Worm (Caenorhabditis elegans): ENCODE measurements around the gene M04B2.7.

The M04B2.7 gene

DNA sequence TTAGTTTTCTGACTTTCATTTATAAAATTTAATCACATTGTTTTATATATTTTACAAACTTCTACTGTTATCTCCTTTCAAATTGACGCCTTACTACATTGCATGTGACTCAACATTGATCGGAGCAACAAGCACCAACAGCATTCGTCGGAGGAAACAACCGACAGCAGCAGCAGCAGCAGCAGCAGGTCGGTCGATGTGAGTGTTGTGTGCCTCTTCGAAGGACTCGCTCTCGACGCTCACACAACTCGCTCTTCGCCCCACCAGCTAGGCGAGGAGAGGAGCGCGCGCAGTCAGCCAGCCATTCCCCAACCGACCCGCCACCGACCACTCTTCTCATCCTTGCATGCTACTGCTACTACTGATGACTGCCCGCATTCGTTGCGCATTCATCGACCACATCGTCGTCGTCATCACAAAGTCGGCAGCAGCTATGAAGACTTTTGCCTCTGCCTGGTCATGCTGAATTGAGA lies 35.4 kb upstream of the M04B2.7 start, which contains the start of gene F12F6.1:
Gene F12F6.1 (plus strand): TSS at position 51 of the 473 bp plus-strand sequence.
- TF ChIP-seq mep-1 (tag; optimal IDR thresholded peaks at IDR 0.05) (peak; percentile 38), unc-130 (GFP tag; optimal IDR thresholded peaks at IDR 0.05) (no peak), ceh-82 (tag; optimal IDR thresholded peaks at IDR 0.05) (no peak), rbr-2 (tag; optimal IDR thresholded peaks at IDR 0.05) (no peak), nhr-42 (GFP tag; IDR thresholded peaks at IDR 0.05) (no peak), nhr-48 (tag; optimal IDR thresholded peaks at IDR 0.05) (no peak), lin-29 (GFP tag; IDR thresholded peaks at IDR 0.05) (no peak), F26F4.8 (GFP tag; conservative IDR thresholded peaks at IDR 0.05) (no peak), ceh-32 (tag; optimal IDR thresholded peaks at IDR 0.05; ENCODE audit: poor library complexity) (no peak), spr-1 (tag; optimal IDR thresholded peaks at IDR 0.05) (no peak), daf-16 (GFP tag; optimal IDR thresholded peaks at IDR 0.05) (no peak), daf-16 (tag; optimal IDR thresholded peaks at IDR 0.05) (peak; percentile 45), cey-2 (tag; optimal IDR thresholded peaks at IDR 0.05; ENCODE audit: borderline replicate concordance, insufficient read depth) (no peak), hif-1 (tag; optimal IDR thresholded peaks at IDR 0.05) (no peak), arid-1 (GFP tag; conservative IDR thresholded peaks at IDR 0.05) (no peak), hmg-1.1 (GFP tag; IDR thresholded peaks at IDR 0.05) (peak; percentile 27; the same call in 1 of the 2 replicates), F44E2.7 (GFP tag; IDR thresholded peaks at IDR 0.05) (no peak), nhr-41 (GFP tag; IDR thresholded peaks at IDR 0.05) (no peak), snpc-4 (tag; optimal IDR thresholded peaks at IDR 0.05) (no peak), zfp-2 (tag; optimal IDR thresholded peaks at IDR 0.05) (no peak), nhr-6 (tag; optimal IDR thresholded peaks at IDR 0.05) (peak; percentile 30), dmd-9 (GFP tag; IDR thresholded peaks at IDR 0.05) (0 out of 2 replicates have a peak, but pooled peaks have one; percentile 11), tra-1 (GFP tag; IDR thresholded peaks at IDR 0.05) (no peak), lin-15B (tag; optimal IDR thresholded peaks at IDR 0.05) (no peak), madf-5 (GFP tag; IDR thresholded peaks at IDR 0.05) (no peak), unc-62 (GFP tag; optimal IDR thresholded peaks at IDR 0.05 in 1 of 2) (no peak), unc-62 (tag; optimal IDR thresholded peaks at IDR 0.05) (no peak), ztf-11 (tag; optimal IDR thresholded peaks at IDR 0.05) (no peak), fos-1 (tag; optimal IDR thresholded peaks at IDR 0.05) (no peak), mxl-3 (GFP tag; optimal IDR thresholded peaks at IDR 0.05) (peak; percentile 10), nhr-11 (tag; optimal IDR thresholded peaks at IDR 0.05) (no peak), dmd-8 (GFP tag; IDR thresholded peaks at IDR 0.05) (0 out of 2 replicates have a peak, but pooled peaks have one; percentile 53), mdl-1 (tag; optimal IDR thresholded peaks at IDR 0.05) (no peak), dmd-6 (GFP tag; IDR thresholded peaks at IDR 0.05) (0 out of 2 replicates have a peak, but pooled peaks have one; percentile 18), skn-1 (tag; optimal IDR thresholded peaks at IDR 0.05) (no peak), daf-19 (GFP tag; conservative IDR thresholded peaks at IDR 0.05) (no peak), tag-97 (GFP tag; IDR thresholded peaks at IDR 0.05) (no peak), sdz-12 (GFP tag; optimal IDR thresholded peaks at IDR 0.05) (no peak), F10B5.3 (tag; optimal IDR thresholded peaks at IDR 0.05) (no peak), aha-1 (tag) (no peak), Y105C5A.15 (GFP tag; IDR thresholded peaks at IDR 0.05) (no peak), lsy-2 (tag; optimal IDR thresholded peaks at IDR 0.05) (no peak), jun-1 (tag; optimal IDR thresholded peaks at IDR 0.05) (no peak), D1046.2 (GFP tag; IDR thresholded peaks at IDR 0.05) (no peak), nhr-76 (tag; optimal IDR thresholded peaks at IDR 0.05) (no peak), lin-38 (GFP tag; IDR thresholded peaks at IDR 0.05) (no peak), zag-1 (tag; optimal IDR thresholded peaks at IDR 0.05) (no peak), ama-1 (optimal IDR thresholded peaks at IDR 0.05) (no peak), pha-4 (GFP tag; IDR thresholded peaks at IDR 0.05) (no peak), pha-4 (tag; optimal IDR thresholded peaks at IDR 0.05) (no peak), T20F7.1 (GFP tag; optimal IDR thresholded peaks at IDR 0.05) (no peak), dpl-1 (GFP tag; optimal IDR thresholded peaks at IDR 0.05) (no peak), nhr-25 (tag; optimal IDR thresholded peaks at IDR 0.05; ENCODE audit: borderline replicate concordance, insufficient read depth) (no peak)
